Fruit fly (Drosophila melanogaster): ENCODE measurements around the gene CG12147.

The CG12147 gene

dm6 chr3R:5427157-5427556 is at the start of gene CG12147:
CG12147 (minus strand) TSS chr3R:5427257.
- TF ChIP-seq pan (optimal IDR thresholded peaks at IDR 0.05) = no peak
- no peak for TF ChIP-seq usp (GFP tag; optimal IDR thresholded peaks at IDR 0.05)
- no peak for TF ChIP-seq Dll (optimal IDR thresholded peaks at IDR 0.05)
- no peak for TF ChIP-seq CG8478 (optimal IDR thresholded peaks at IDR 0.05)
- TF ChIP-seq psq (optimal IDR thresholded peaks at IDR 0.05) = no peak
- no peak for TF ChIP-seq EcR (GFP tag; optimal IDR thresholded peaks at IDR 0.05)

- TF ChIP-seq usp (GFP tag; optimal IDR thresholded peaks at IDR 0.05) (no peak), psq (optimal IDR thresholded peaks at IDR 0.05) (no peak), CG8478 (optimal IDR thresholded peaks at IDR 0.05) (no peak), Dll (optimal IDR thresholded peaks at IDR 0.05) (no peak)
These were observed 47.5 kb upstream of the CG12147 start, which contains the start of the genes CG45100, HDAC3 and Hcs for dm6 chr3R:5474551-5474950. CG45100 (minus strand) TSS chr3R:5474600. HDAC3 (minus strand) TSS chr3R:5474600. Hcs (plus strand) TSS chr3R:5474899.

dm6 chr3R:5470586-5471283 is 43.7 kb upstream of the CG12147 start, which contains the start of the genes mRpL44 and Snr1:
mRpL44 (minus strand) TSS chr3R:5470636.
Snr1 (plus strand) TSS chr3R:5470926.
- no peak for TF ChIP-seq pan (optimal IDR thresholded peaks at IDR 0.05)
- TF ChIP-seq usp (GFP tag; optimal IDR thresholded peaks at IDR 0.05) = no peak
- no peak for TF ChIP-seq psq (optimal IDR thresholded peaks at IDR 0.05)
- TF ChIP-seq CG8478 (optimal IDR thresholded peaks at IDR 0.05) = no peak
- no peak for TF ChIP-seq Dll (optimal IDR thresholded peaks at IDR 0.05)
- no peak for TF ChIP-seq EcR (GFP tag; optimal IDR thresholded peaks at IDR 0.05)

dm6 chr3R:5467619-5468018 is 40.6 kb upstream of the CG12147 start, which contains the start of gene POLDIP2:
POLDIP2 (plus strand) TSS chr3R:5467778.
- TF ChIP-seq usp (GFP tag; optimal IDR thresholded peaks at IDR 0.05) (no peak), Dll (optimal IDR thresholded peaks at IDR 0.05) (no peak), psq (optimal IDR thresholded peaks at IDR 0.05) (no peak), EcR (GFP tag; optimal IDR thresholded peaks at IDR 0.05) (no peak), pan (optimal IDR thresholded peaks at IDR 0.05) (no peak), CG8478 (optimal IDR thresholded peaks at IDR 0.05) (no peak)

- no peak for TF ChIP-seq EcR (GFP tag; optimal IDR thresholded peaks at IDR 0.05)
- no peak for TF ChIP-seq usp (GFP tag; optimal IDR thresholded peaks at IDR 0.05)
- TF ChIP-seq pan (optimal IDR thresholded peaks at IDR 0.05) = no peak
- TF ChIP-seq psq (optimal IDR thresholded peaks at IDR 0.05) = no peak
- TF ChIP-seq Dll (optimal IDR thresholded peaks at IDR 0.05) = no peak
- no peak for TF ChIP-seq CG8478 (optimal IDR thresholded peaks at IDR 0.05)
These were observed 39.8 kb upstream of the CG12147 start, which contains the start of gene RpL35A for dm6 chr3R:5466875-5467274. RpL35A (minus strand) TSS chr3R:5467101.

dm6 chr3R:5464481-5464880 is 37.4 kb upstream of the CG12147 start, which contains the start of gene PEK:
PEK (minus strand) TSS chr3R:5464753.
- no peak for TF ChIP-seq EcR (GFP tag; optimal IDR thresholded peaks at IDR 0.05)
- no peak for TF ChIP-seq Dll (optimal IDR thresholded peaks at IDR 0.05)
- no peak for TF ChIP-seq CG8478 (optimal IDR thresholded peaks at IDR 0.05)
- no peak for TF ChIP-seq pan (optimal IDR thresholded peaks at IDR 0.05)
- TF ChIP-seq usp (GFP tag; optimal IDR thresholded peaks at IDR 0.05) = no peak
- TF ChIP-seq psq (optimal IDR thresholded peaks at IDR 0.05) = no peak

dm6 chr3R:5463199-5463949 is 36.3 kb upstream of the CG12147 start:
- TF ChIP-seq Dll (optimal IDR thresholded peaks at IDR 0.05) = no peak
- no peak for TF ChIP-seq psq (optimal IDR thresholded peaks at IDR 0.05)
- TF ChIP-seq usp (GFP tag; optimal IDR thresholded peaks at IDR 0.05) = no peak
- TF ChIP-seq EcR (GFP tag; optimal IDR thresholded peaks at IDR 0.05) = no peak
- TF ChIP-seq pan (optimal IDR thresholded peaks at IDR 0.05) = no peak
- no peak for TF ChIP-seq CG8478 (optimal IDR thresholded peaks at IDR 0.05)

dm6 chr3R:5458627-5459026 is 31.6 kb upstream of the CG12147 start:
- TF ChIP-seq psq (optimal IDR thresholded peaks at IDR 0.05) (no peak), EcR (GFP tag; optimal IDR thresholded peaks at IDR 0.05) (no peak), usp (GFP tag; optimal IDR thresholded peaks at IDR 0.05) (no peak), Dll (optimal IDR thresholded peaks at IDR 0.05) (no peak), pan (optimal IDR thresholded peaks at IDR 0.05) (no peak), CG8478 (optimal IDR thresholded peaks at IDR 0.05) (no peak)

dm6 chr3R:5454334-5454733 is 27.3 kb upstream of the CG12147 start:
- TF ChIP-seq pan (optimal IDR thresholded peaks at IDR 0.05) (no peak), psq (optimal IDR thresholded peaks at IDR 0.05) (no peak), usp (GFP tag; optimal IDR thresholded peaks at IDR 0.05) (no peak), EcR (GFP tag; optimal IDR thresholded peaks at IDR 0.05) (no peak), CG8478 (optimal IDR thresholded peaks at IDR 0.05) (no peak), Dll (optimal IDR thresholded peaks at IDR 0.05) (no peak)

dm6 chr3R:5438750-5439149 is 11.7 kb upstream of the CG12147 start:
- TF ChIP-seq EcR (GFP tag; optimal IDR thresholded peaks at IDR 0.05) (no peak), Dll (optimal IDR thresholded peaks at IDR 0.05) (no peak), psq (optimal IDR thresholded peaks at IDR 0.05) (no peak), pan (optimal IDR thresholded peaks at IDR 0.05) (no peak), usp (GFP tag; optimal IDR thresholded peaks at IDR 0.05) (no peak), CG8478 (optimal IDR thresholded peaks at IDR 0.05) (no peak)

dm6 chr3R:5429786-5430185 is 2.7 kb upstream of the CG12147 start:
- no peak for TF ChIP-seq psq (optimal IDR thresholded peaks at IDR 0.05)
- TF ChIP-seq EcR (GFP tag; optimal IDR thresholded peaks at IDR 0.05) = no peak
- no peak for TF ChIP-seq usp (GFP tag; optimal IDR thresholded peaks at IDR 0.05)
- no peak for TF ChIP-seq Dll (optimal IDR thresholded peaks at IDR 0.05)
- TF ChIP-seq pan (optimal IDR thresholded peaks at IDR 0.05) = no peak
- TF ChIP-seq CG8478 (optimal IDR thresholded peaks at IDR 0.05) = no peak

dm6 chr3R:5422123-5422522 is 4.9 kb downstream of the CG12147 start:
- TF ChIP-seq usp (GFP tag; optimal IDR thresholded peaks at IDR 0.05) = no peak
- TF ChIP-seq EcR (GFP tag; optimal IDR thresholded peaks at IDR 0.05) = no peak
- TF ChIP-seq pan (optimal IDR thresholded peaks at IDR 0.05) = no peak
- TF ChIP-seq psq (optimal IDR thresholded peaks at IDR 0.05) = no peak
- no peak for TF ChIP-seq Dll (optimal IDR thresholded peaks at IDR 0.05)
- TF ChIP-seq CG8478 (optimal IDR thresholded peaks at IDR 0.05) = no peak
